Worm (Caenorhabditis elegans): ENCODE measurements around the gene F35B12.10.

DNA sequence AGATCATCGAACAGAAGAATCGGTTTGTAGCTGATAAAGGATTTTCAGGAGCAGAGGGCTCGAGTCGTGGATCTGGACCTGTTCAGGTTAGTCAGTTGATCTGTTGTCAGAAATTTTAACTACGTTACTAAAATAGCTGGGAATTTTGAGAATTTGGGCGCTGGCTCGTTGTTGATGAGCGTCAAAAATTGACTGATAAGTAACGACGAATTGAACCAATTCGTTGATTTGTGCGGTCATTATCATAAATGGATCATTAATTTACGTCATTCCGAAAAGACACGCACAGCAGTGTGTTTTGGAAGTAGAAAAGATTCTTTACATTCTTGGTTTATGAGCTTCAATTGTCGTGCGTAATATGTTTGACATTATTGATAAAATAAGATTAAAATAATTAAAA, 18.7 kb upstream of the F35B12.10 start:
- TF ChIP-seq klf-2 (GFP tag; conservative IDR thresholded peaks at IDR 0.05) (no peak), ztf-23 (GFP tag; IDR thresholded peaks at IDR 0.05) (no peak), med-1 (GFP tag; optimal IDR thresholded peaks at IDR 0.05; ENCODE audit: insufficient read depth) (no peak), ztf-29 (GFP tag; IDR thresholded peaks at IDR 0.05) (no peak), tab-1 (GFP tag; IDR thresholded peaks at IDR 0.05) (no peak), ref-1 (GFP tag; conservative IDR thresholded peaks at IDR 0.05) (no peak), cog-1 (tag; optimal IDR thresholded peaks at IDR 0.05) (no peak), flt-1 (GFP tag; IDR thresholded peaks at IDR 0.05) (no peak)
